Worm (Caenorhabditis elegans): Measurements from ENCODE around the gene lin-46.

Gene lin-46

DNA sequence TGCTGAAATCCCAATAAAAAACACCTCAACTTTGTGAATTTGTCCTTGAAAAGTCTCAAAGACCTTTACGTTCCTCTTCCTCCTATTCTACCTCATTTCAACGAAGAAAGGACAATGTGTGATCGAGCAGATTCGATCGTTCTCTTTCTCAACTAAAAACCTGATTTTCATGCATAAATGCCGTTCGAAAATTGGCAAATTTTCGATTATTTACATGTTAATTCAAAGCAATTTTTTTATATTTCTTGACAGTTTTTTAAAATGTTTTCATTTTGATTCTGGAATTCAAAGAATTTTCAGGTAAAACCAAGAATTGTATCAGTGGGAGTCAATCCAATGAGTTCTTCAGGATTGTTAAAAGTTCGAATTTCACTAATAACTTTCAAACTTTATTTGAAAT, at the start of gene lin-46:
Gene lin-46, plus strand, starts transcription at position 301 of the 400 bp plus-strand sequence.
- TF ChIP-seq nhr-2 (tag; optimal IDR thresholded peaks at IDR 0.05): no peak
- no peak for TF ChIP-seq zip-8 (tag; optimal IDR thresholded peaks at IDR 0.05)
- TF ChIP-seq flh-1 (GFP tag; optimal IDR thresholded peaks at IDR 0.05): no peak
- no peak for TF ChIP-seq unc-62 (GFP tag; optimal IDR thresholded peaks at IDR 0.05)
- TF ChIP-seq ceh-43 (GFP tag; optimal IDR thresholded peaks at IDR 0.05): no peak
- TF ChIP-seq lin-13 (tag; optimal IDR thresholded peaks at IDR 0.05): no peak
- TF ChIP-seq pha-4 (tag; optimal IDR thresholded peaks at IDR 0.05): no peak
- TF ChIP-seq blmp-1 (tag; optimal IDR thresholded peaks at IDR 0.05): no peak
- TF ChIP-seq elt-3 (tag; optimal IDR thresholded peaks at IDR 0.05): no peak
- no peak for TF ChIP-seq drap-1 (GFP tag; optimal IDR thresholded peaks at IDR 0.05)
- no peak for TF ChIP-seq nhr-76 (tag; optimal IDR thresholded peaks at IDR 0.05)
- no peak for TF ChIP-seq nhr-12 (tag; optimal IDR thresholded peaks at IDR 0.05)
- no peak for TF ChIP-seq lin-32 (GFP tag; optimal IDR thresholded peaks at IDR 0.05)
- TF ChIP-seq cnd-1 (tag; optimal IDR thresholded peaks at IDR 0.05): no peak
- TF ChIP-seq sem-2 (GFP tag; optimal IDR thresholded peaks at IDR 0.05): no peak
- no peak for TF ChIP-seq M03D4.4 (tag; optimal IDR thresholded peaks at IDR 0.05)
- TF ChIP-seq nhr-28 (tag; optimal IDR thresholded peaks at IDR 0.05): no peak
- no peak for TF ChIP-seq tbx-8 (GFP tag; optimal IDR thresholded peaks at IDR 0.05)

DNA sequence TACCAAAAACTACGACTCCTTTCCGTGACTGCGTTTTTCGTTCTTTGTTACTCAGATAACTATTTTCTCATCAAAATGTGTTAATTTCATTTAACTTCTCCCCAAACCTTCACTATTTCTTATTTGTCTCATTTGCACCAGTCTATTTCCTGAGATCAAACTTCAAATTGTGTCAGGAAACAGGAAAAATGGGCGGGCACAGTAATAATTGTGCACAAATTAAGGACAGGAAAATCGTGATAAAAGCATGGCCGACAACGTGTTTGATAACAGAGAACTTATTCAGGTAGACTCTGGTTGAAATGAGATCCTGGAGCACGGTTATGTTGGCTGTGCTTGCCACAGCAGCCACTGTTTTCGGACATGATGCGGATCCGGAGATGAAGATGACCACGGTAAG, 49.0 kb upstream of the lin-46 start, which contains the start of gene lipl-1:
Gene lipl-1, plus strand, starts transcription at position 282 of the 400 bp plus-strand sequence.
- no peak for TF ChIP-seq lin-32 (GFP tag; optimal IDR thresholded peaks at IDR 0.05)
- no peak for TF ChIP-seq tbx-8 (GFP tag; optimal IDR thresholded peaks at IDR 0.05)
- no peak for TF ChIP-seq elt-3 (tag; optimal IDR thresholded peaks at IDR 0.05)
- no peak for TF ChIP-seq ceh-43 (GFP tag; optimal IDR thresholded peaks at IDR 0.05)
- no peak for TF ChIP-seq mls-2 (tag; optimal IDR thresholded peaks at IDR 0.05)
- no peak for TF ChIP-seq hlh-1 (tag; optimal IDR thresholded peaks at IDR 0.05)
- TF ChIP-seq mep-1 (tag; optimal IDR thresholded peaks at IDR 0.05): no peak
- no peak for TF ChIP-seq sptf-1 (tag; optimal IDR thresholded peaks at IDR 0.05)

DNA sequence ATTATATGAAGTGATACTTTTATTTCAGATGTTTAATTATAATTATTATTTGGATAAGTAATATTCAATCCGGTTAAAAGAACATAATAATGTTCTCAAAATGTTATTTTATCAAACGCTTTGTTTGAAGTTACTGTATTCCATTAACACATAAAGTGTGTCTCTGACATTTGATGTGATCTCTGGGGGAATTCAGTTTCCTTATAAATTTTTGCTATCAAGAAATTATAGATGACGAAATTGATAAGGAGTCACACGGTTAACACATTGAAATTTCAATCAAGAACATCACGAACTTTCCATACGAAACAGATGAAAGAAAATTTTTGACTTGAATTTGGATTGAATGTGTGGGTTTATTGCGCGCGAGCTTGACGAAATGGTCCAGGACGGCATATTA, 47.0 kb upstream of the lin-46 start:
- TF ChIP-seq sptf-1 (tag; optimal IDR thresholded peaks at IDR 0.05) (no peak), ztf-11 (tag; optimal IDR thresholded peaks at IDR 0.05) (no peak), tbx-8 (GFP tag; optimal IDR thresholded peaks at IDR 0.05) (no peak), snpc-4 (tag; optimal IDR thresholded peaks at IDR 0.05) (no peak), nhr-28 (tag; optimal IDR thresholded peaks at IDR 0.05) (no peak), nhr-2 (tag; optimal IDR thresholded peaks at IDR 0.05) (no peak), ham-2 (GFP tag; optimal IDR thresholded peaks at IDR 0.05) (no peak), pha-4 (tag; optimal IDR thresholded peaks at IDR 0.05) (no peak), bed-3 (GFP tag; optimal IDR thresholded peaks at IDR 0.05) (no peak), ceh-83 (GFP tag; optimal IDR thresholded peaks at IDR 0.05) (no peak), unc-120 (tag; optimal IDR thresholded peaks at IDR 0.05; ENCODE audit: poor library complexity, severe bottlenecking) (no peak)

DNA sequence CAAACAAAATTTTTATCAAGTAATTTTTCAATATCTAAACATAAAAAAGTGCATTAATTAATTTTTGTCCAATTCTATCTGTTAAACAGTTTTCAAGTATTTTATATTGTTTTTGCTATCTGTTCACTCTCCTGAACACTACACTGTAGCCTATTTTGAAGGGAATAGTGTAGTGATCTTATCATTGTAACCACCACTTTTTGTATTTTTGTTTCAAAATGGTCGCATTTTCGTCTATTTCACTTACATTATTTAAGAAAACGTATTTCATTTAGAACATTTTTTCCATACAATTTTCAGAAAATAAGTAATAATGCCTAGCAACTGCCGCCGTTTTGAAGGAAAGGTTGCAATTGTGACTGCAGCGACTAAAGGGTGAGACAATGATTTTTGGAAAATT, 46.3 kb upstream of the lin-46 start, which contains the start of gene dhrs-4:
Gene dhrs-4, plus strand, starts transcription at position 301 of the 400 bp plus-strand sequence.
- TF ChIP-seq unc-120 (tag; optimal IDR thresholded peaks at IDR 0.05; ENCODE audit: poor library complexity, severe bottlenecking) (no peak), M03D4.4 (tag; optimal IDR thresholded peaks at IDR 0.05) (no peak), lin-32 (GFP tag; optimal IDR thresholded peaks at IDR 0.05) (no peak), ham-2 (GFP tag; optimal IDR thresholded peaks at IDR 0.05) (no peak), nhr-237 (tag; optimal IDR thresholded peaks at IDR 0.05) (no peak), nhr-76 (tag; optimal IDR thresholded peaks at IDR 0.05) (no peak), lin-13 (tag; optimal IDR thresholded peaks at IDR 0.05) (no peak), elt-1 (tag; optimal IDR thresholded peaks at IDR 0.05; ENCODE audit: borderline replicate concordance, insufficient read depth) (no peak), ceh-83 (GFP tag; optimal IDR thresholded peaks at IDR 0.05) (no peak), unc-39 (tag; optimal IDR thresholded peaks at IDR 0.05) (no peak), ceh-43 (GFP tag; optimal IDR thresholded peaks at IDR 0.05) (no peak), nhr-12 (tag; optimal IDR thresholded peaks at IDR 0.05) (no peak)

DNA sequence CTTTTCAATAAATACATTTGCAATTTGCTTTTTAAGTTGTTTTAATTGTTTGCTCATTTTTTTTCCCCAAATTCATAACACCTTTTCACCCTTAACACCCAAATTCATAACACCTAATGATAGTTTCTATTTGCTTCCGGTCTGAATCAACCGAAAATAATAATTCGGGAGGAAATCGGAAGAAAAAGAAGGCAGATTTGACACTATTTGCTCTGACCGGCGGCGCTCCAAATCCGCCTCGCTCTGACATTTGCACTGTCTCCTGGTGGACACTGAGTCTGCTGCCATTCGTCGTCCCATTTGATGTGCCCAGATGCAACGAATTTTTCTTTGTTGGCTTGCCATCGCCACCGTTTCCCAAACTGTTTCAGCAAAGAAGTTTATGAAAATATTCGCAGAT, 44.5 kb upstream of the lin-46 start, which contains the start of gene pqn-67:
Gene pqn-67, plus strand, starts transcription at position 301 of the 400 bp plus-strand sequence.
- TF ChIP-seq drap-1 (GFP tag; optimal IDR thresholded peaks at IDR 0.05) (no peak), bed-3 (GFP tag; optimal IDR thresholded peaks at IDR 0.05) (no peak), mab-5 (tag; optimal IDR thresholded peaks at IDR 0.05) (no peak), sem-2 (GFP tag; optimal IDR thresholded peaks at IDR 0.05) (no peak), ceh-83 (GFP tag; optimal IDR thresholded peaks at IDR 0.05) (no peak), lin-13 (tag; optimal IDR thresholded peaks at IDR 0.05) (no peak), unc-120 (tag; optimal IDR thresholded peaks at IDR 0.05; ENCODE audit: poor library complexity, severe bottlenecking) (no peak), cnd-1 (tag; optimal IDR thresholded peaks at IDR 0.05) (no peak), pha-4 (tag; optimal IDR thresholded peaks at IDR 0.05) (no peak), elt-1 (tag; optimal IDR thresholded peaks at IDR 0.05; ENCODE audit: borderline replicate concordance, insufficient read depth) (no peak), mep-1 (tag; optimal IDR thresholded peaks at IDR 0.05) (no peak), M03D4.4 (tag; optimal IDR thresholded peaks at IDR 0.05) (no peak), elt-3 (tag; optimal IDR thresholded peaks at IDR 0.05) (no peak), mls-2 (tag; optimal IDR thresholded peaks at IDR 0.05) (no peak), nhr-28 (tag; optimal IDR thresholded peaks at IDR 0.05) (no peak), ham-2 (GFP tag; optimal IDR thresholded peaks at IDR 0.05) (no peak), sptf-1 (tag; optimal IDR thresholded peaks at IDR 0.05) (no peak), nhr-76 (tag; optimal IDR thresholded peaks at IDR 0.05) (no peak), lin-32 (GFP tag; optimal IDR thresholded peaks at IDR 0.05) (no peak)
